Fruit fly (Drosophila melanogaster) whole organism, embryonic: ENCODE data around the gene CG13921.
A peak's percentile ranks its signal among the peaks of the same experiment; 100 is the strongest.

ENCODE experiments used
- Bdp1 ChIP-seq: fragments of 200-800 bp; sonication (Bioruptor generic); optimal IDR thresholded peaks from 3 replicates; lab custom pipeline; 2016; ENCODE audit warnings: missing biosample characterization, missing genetic modification characterization
- Blimp-1 ChIP-seq: fragments of 200-800 bp; sonication (Bioruptor generic); optimal IDR thresholded peaks from 3 replicates; lab custom pipeline; 2018; ENCODE audit warnings: missing biosample characterization, missing genetic modification characterization, mild to moderate bottlenecking, moderate library complexity, missing genetic modification reagents
- BtbVII ChIP-seq: fragments of 200-800 bp; sonication (Bioruptor generic); optimal IDR thresholded peaks from 3 replicates; lab custom pipeline; 2017; ENCODE audit warnings: missing biosample characterization, mild to moderate bottlenecking, missing genetic modification characterization
- CG13424 ChIP-seq: fragments of 200-800 bp; sonication (Bioruptor generic); optimal IDR thresholded peaks from 2 replicates; lab custom pipeline; 2019; ENCODE audit warnings: missing biosample characterization, mild to moderate bottlenecking, missing genetic modification characterization, moderate library complexity
- CG16863 ChIP-seq: fragments of 200-800 bp; sonication (Bioruptor generic); optimal IDR thresholded peaks from 3 replicates; lab custom pipeline; 2016; ENCODE audit warnings: missing biosample characterization, missing genetic modification characterization
- CG17385 ChIP-seq: fragments of 200-800 bp; sonication (Bioruptor generic); optimal IDR thresholded peaks from 3 replicates; lab custom pipeline; 2018; ENCODE audit warnings: missing biosample characterization, mild to moderate bottlenecking, missing genetic modification characterization
- CG18619 ChIP-seq: fragments of 200-800 bp; sonication (Bioruptor generic); optimal IDR thresholded peaks from 3 replicates; lab custom pipeline; 2017; ENCODE audit warnings: missing biosample characterization, mild to moderate bottlenecking, missing genetic modification characterization
- CG18764 ChIP-seq: fragments of 200-800 bp; sonication (Bioruptor generic); optimal IDR thresholded peaks from 3 replicates; lab custom pipeline; 2016; ENCODE audit warnings: missing biosample characterization, missing genetic modification characterization
- CG2129 ChIP-seq: fragments of 200-800 bp; sonication (Bioruptor generic); IDR thresholded peaks from 2 replicates; pipeline ENCODE4 v1.3.6; 2022; ENCODE audit warnings: missing biosample characterization, missing genetic modification characterization; ENCODE audit not compliant: partially characterized antibody
- CG30403 ChIP-seq: fragments of 200-800 bp; sonication (Bioruptor generic); optimal IDR thresholded peaks from 3 replicates; lab custom pipeline; 2016; ENCODE audit warnings: missing biosample characterization, missing genetic modification characterization
- CG33213 ChIP-seq: fragments of 200-800 bp; sonication (Bioruptor generic); optimal IDR thresholded peaks from 3 replicates; lab custom pipeline; 2016; ENCODE audit warnings: missing biosample characterization, missing genetic modification characterization
- CG33557 ChIP-seq: fragments of 200-800 bp; sonication (Bioruptor generic); optimal IDR thresholded peaks from 2 replicates; lab custom pipeline; 2019; ENCODE audit warnings: missing biosample characterization, mild to moderate bottlenecking, missing genetic modification characterization, moderate library complexity
- CG34422 ChIP-seq: fragments of 200-800 bp; sonication (Bioruptor generic); IDR thresholded peaks from 3 replicates; pipeline ENCODE4 v1.3.6; 2022; ENCODE audit warnings: missing biosample characterization, missing genetic modification characterization
- CG43689 ChIP-seq: fragments of 200-800 bp; sonication (Bioruptor generic); IDR thresholded peaks from 2 replicates; pipeline ENCODE4 v1.3.6; 2022; ENCODE audit warnings: missing biosample characterization, missing genetic modification characterization
- CG4424 ChIP-seq: fragments of 200-800 bp; sonication (Bioruptor generic); optimal IDR thresholded peaks from 3 replicates; lab custom pipeline; 2016; ENCODE audit warnings: missing biosample characterization, missing genetic modification characterization
- CG4820 ChIP-seq: fragments of 200-800 bp; sonication (Bioruptor generic); optimal IDR thresholded peaks from 3 replicates; lab custom pipeline; 2016; ENCODE audit warnings: missing biosample characterization, missing genetic modification characterization
- CG5953 ChIP-seq: fragments of 200-800 bp; sonication (Bioruptor generic); IDR thresholded peaks from 2 replicates; pipeline ENCODE4 v1.3.6; 2022; ENCODE audit warnings: missing biosample characterization, missing genetic modification characterization
- CG6813 ChIP-seq: fragments of 200-800 bp; sonication (Bioruptor generic); optimal IDR thresholded peaks from 2 replicates; lab custom pipeline; 2017; ENCODE audit warnings: missing biosample characterization, missing genetic modification characterization, mild to moderate bottlenecking, moderate library complexity, missing genetic modification reagents
- CG7271 ChIP-seq: fragments of 200-800 bp; sonication (Bioruptor generic); optimal IDR thresholded peaks from 2 replicates; lab custom pipeline; 2018; ENCODE audit warnings: missing biosample characterization, mild to moderate bottlenecking, missing genetic modification characterization, moderate library complexity
- CG8281 ChIP-seq: fragments of 200-800 bp; sonication (Bioruptor generic); optimal IDR thresholded peaks from 2 replicates; lab custom pipeline; 2018; ENCODE audit warnings: missing biosample characterization, mild to moderate bottlenecking, missing genetic modification characterization, moderate library complexity
- CG8359 ChIP-seq: fragments of 200-800 bp; sonication (Bioruptor generic); optimal IDR thresholded peaks from 2 replicates; lab custom pipeline; 2017; ENCODE audit warnings: missing biosample characterization, mild to moderate bottlenecking, missing genetic modification characterization, borderline replicate concordance
- CG9437 ChIP-seq: fragments of 200-800 bp; sonication (Bioruptor generic); optimal IDR thresholded peaks from 2 replicates; lab custom pipeline; 2018; ENCODE audit warnings: missing biosample characterization, mild to moderate bottlenecking, missing genetic modification characterization
- Hr3 ChIP-seq: fragments of 200-800 bp; sonication (Bioruptor generic); optimal IDR thresholded peaks from 3 replicates; lab custom pipeline; 2016; ENCODE audit warnings: missing biosample characterization, missing genetic modification characterization
- MTF-1 ChIP-seq: fragments of 200-800 bp; sonication (Bioruptor generic); optimal IDR thresholded peaks from 2 replicates; lab custom pipeline; 2018; ENCODE audit warnings: missing biosample characterization, mild to moderate bottlenecking, missing genetic modification characterization, borderline replicate concordance
- Med ChIP-seq: fragments of 200-800 bp; sonication (Bioruptor generic); peaks from one replicate; lab custom pipeline; 2016; ENCODE audit warnings: missing biosample characterization, missing genetic modification characterization, mild to moderate bottlenecking, inconsistent platforms, moderate library complexity
- Meics ChIP-seq: fragments of 200-800 bp; sonication (Bioruptor generic); optimal IDR thresholded peaks from 2 replicates; lab custom pipeline; 2017; ENCODE audit warnings: missing biosample characterization, mild to moderate bottlenecking, missing genetic modification characterization
- NK7.1 ChIP-seq: fragments of 200-800 bp; sonication (Bioruptor generic); optimal IDR thresholded peaks from 3 replicates; lab custom pipeline; 2016; ENCODE audit warnings: missing biosample characterization, missing genetic modification characterization
- Nf-YB ChIP-seq: fragments of 200-800 bp; sonication (Bioruptor generic); optimal IDR thresholded peaks from 3 replicates; lab custom pipeline; 2019; ENCODE audit warnings: missing biosample characterization, mild to moderate bottlenecking, missing genetic modification characterization, moderate library complexity
- Sox100B ChIP-seq: fragments of 200-800 bp; sonication (Bioruptor generic); optimal IDR thresholded peaks from 3 replicates; lab custom pipeline; 2018; ENCODE audit warnings: missing biosample characterization, mild to moderate bottlenecking, missing genetic modification characterization
- Tbp ChIP-seq: fragments of >200 bp; optimal IDR thresholded peaks from 2 replicates; lab custom pipeline; 2018; ENCODE audit warnings: missing biosample characterization, missing genetic modification characterization
- az2 ChIP-seq: fragments of 200-800 bp; sonication (Bioruptor generic); optimal IDR thresholded peaks from 3 replicates; lab custom pipeline; 2016; ENCODE audit warnings: missing biosample characterization, missing genetic modification characterization
- chinmo ChIP-seq: fragments of 200-800 bp; sonication (Bioruptor generic); IDR thresholded peaks from 4 replicates; pipeline ENCODE4 v1.3.6; 2022; ENCODE audit warnings: missing biosample characterization, missing genetic modification characterization; ENCODE audit not compliant: partially characterized antibody
- corto ChIP-seq: fragments of 200-800 bp; sonication (Bioruptor generic); optimal IDR thresholded peaks from 2 replicates; lab custom pipeline; 2016; ENCODE audit warnings: missing biosample characterization, mild to moderate bottlenecking, missing genetic modification characterization, moderate library complexity
- crc ChIP-seq: fragments of 200-800 bp; sonication (Bioruptor generic); optimal IDR thresholded peaks from 2 replicates; lab custom pipeline; 2016; ENCODE audit warnings: missing biosample characterization, missing genetic modification characterization
- esg ChIP-seq: fragments of 200-800 bp; sonication (Bioruptor generic); conservative IDR thresholded peaks from 2 replicates; pipeline ENCODE4 v1.3.6; 2022; ENCODE audit warnings: missing biosample characterization, missing genetic modification characterization
- fd102C ChIP-seq: fragments of 200-800 bp; sonication (Bioruptor generic); optimal IDR thresholded peaks from 2 replicates; lab custom pipeline; 2018; ENCODE audit warnings: missing biosample characterization, mild to moderate bottlenecking, missing genetic modification characterization, moderate library complexity
- hth ChIP-seq: fragments of >200 bp; optimal IDR thresholded peaks from 2 replicates; lab custom pipeline; 2017; ENCODE audit warnings: inconsistent platforms
- nmo ChIP-seq: fragments of 200-800 bp; sonication (Bioruptor generic); optimal IDR thresholded peaks from 2 replicates; lab custom pipeline; 2018; ENCODE audit warnings: missing biosample characterization, mild to moderate bottlenecking, missing genetic modification characterization, moderate library complexity
- otp ChIP-seq: fragments of 200-800 bp; sonication (Bioruptor generic); IDR thresholded peaks from 3 replicates; pipeline ENCODE4, ENCODE4 v1.3.6; 2022; ENCODE audit warnings: missing biosample characterization, missing genetic modification characterization
- p53 ChIP-seq: fragments of 200-800 bp; sonication (Bioruptor generic); optimal IDR thresholded peaks from 2 replicates; lab custom pipeline; 2016; ENCODE audit warnings: missing biosample characterization, missing genetic modification characterization
- pfk ChIP-seq: fragments of 200-800 bp; sonication (Bioruptor generic); optimal IDR thresholded peaks from 2 replicates; lab custom pipeline; 2018; ENCODE audit warnings: missing biosample characterization, mild to moderate bottlenecking, missing genetic modification characterization, moderate library complexity
- pzg ChIP-seq: fragments of 200-800 bp; sonication (Bioruptor generic); optimal IDR thresholded peaks from 3 replicates; lab custom pipeline; 2018; ENCODE audit warnings: missing biosample characterization, mild to moderate bottlenecking, missing genetic modification characterization, moderate library complexity
- schlank ChIP-seq: fragments of 200-800 bp; sonication (Bioruptor generic); optimal IDR thresholded peaks from 2 replicates; lab custom pipeline; 2018; ENCODE audit warnings: missing biosample characterization, mild to moderate bottlenecking, missing genetic modification characterization
- shn ChIP-seq: fragments of 200-800 bp; sonication (Bioruptor generic); optimal IDR thresholded peaks from 3 replicates; lab custom pipeline; 2016; ENCODE audit warnings: missing biosample characterization, missing genetic modification characterization
- sr ChIP-seq: fragments of 200-800 bp; sonication (Bioruptor generic); IDR thresholded peaks from 3 replicates; pipeline ENCODE4 v1.3.6; 2022; ENCODE audit warnings: missing biosample characterization, missing genetic modification characterization
- tin ChIP-seq: fragments of 200-800 bp; sonication (Bioruptor generic); optimal IDR thresholded peaks from 3 replicates; lab custom pipeline; 2016; ENCODE audit warnings: missing biosample characterization, missing genetic modification characterization
- toy ChIP-seq: fragments of 200-800 bp; sonication (Bioruptor generic); IDR thresholded peaks from 2 replicates; pipeline ENCODE4 v1.3.6; 2022; ENCODE audit warnings: missing biosample characterization, missing genetic modification characterization
- ttk ChIP-seq: fragments of 200-800 bp; sonication (Bioruptor generic); IDR thresholded peaks from 2 replicates; pipeline ENCODE4 v2.1.2; 2022; ENCODE audit warnings: missing biosample characterization, missing genetic modification characterization
- vnd ChIP-seq: fragments of 200-800 bp; sonication (Bioruptor generic); IDR thresholded peaks from 3 replicates; pipeline ENCODE4 v1.3.6; 2022; ENCODE audit warnings: missing biosample characterization, missing genetic modification characterization; ENCODE audit not compliant: partially characterized antibody

The CG13921 gene

DNA sequence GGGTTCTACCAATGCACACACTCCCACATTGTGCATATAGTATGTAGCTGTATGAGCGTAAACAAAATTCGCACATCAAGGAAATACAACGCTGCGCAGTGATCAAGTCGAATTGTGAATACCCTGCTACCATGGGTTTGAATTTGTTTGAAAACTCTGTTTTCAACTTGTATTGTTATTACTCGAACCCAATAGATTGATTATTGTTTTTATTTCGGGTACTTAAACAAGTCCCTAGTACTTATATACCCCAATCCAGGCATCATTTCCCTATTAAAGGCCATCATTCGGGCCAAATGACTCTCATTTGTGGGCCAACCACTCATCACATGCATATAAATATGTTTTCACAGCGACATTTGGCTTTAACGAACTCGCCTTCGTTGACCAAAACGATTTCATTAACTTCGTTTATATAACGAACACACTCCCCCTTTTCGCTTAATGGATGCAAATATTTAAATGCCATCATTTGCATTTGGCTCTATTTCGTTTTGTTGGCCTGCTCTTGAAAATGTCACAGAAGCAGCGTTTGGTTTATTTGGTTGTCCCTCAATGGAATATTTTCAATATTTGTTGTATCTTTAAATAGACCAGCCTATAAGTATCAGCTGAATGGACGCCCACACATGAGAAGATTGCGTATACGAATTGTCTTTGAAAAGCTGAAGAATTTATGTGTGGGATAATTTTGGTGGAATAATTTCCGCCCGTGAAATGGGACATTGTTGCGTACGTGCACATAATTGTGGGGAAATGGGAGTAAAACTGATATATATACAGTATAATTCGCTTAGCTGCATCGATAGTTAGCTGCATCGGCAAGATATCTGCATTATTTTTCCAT, 6.4 kb upstream of the CG13921 start (continued):
- TF ChIP-seq CG7271 (tag; lab: Kevin White, UChicago) (no peak), shn (GFP tag; lab: Kevin White, UChicago) (peak; percentile 51), Bdp1 (no peak), CG8281 (tag; lab: Kevin White, UChicago) (no peak), hth (no peak), sr (GFP tag; lab: Robert Waterston, UW) (peak; percentile 92), esg (GFP tag; lab: Robert Waterston, UW) (peak; percentile 75), CG5953 (GFP tag; lab: Robert Waterston, UW) (no peak), crc (GFP tag; lab: Kevin White, UChicago) (peak; percentile 60), CG16863 (GFP tag; lab: Kevin White, UChicago) (peak; percentile 56), CG6813 (GFP tag; lab: Kevin White, UChicago) (no peak), CG4424 (GFP tag; lab: Kevin White, UChicago) (peak; percentile 33), Sox100B (GFP tag; lab: Kevin White, UChicago) (no peak), NK7.1 (GFP tag; lab: Kevin White, UChicago) (peak; percentile 21), CG33213 (GFP tag; lab: Kevin White, UChicago) (no peak), Med (GFP tag; lab: Kevin White, UChicago) (peak; percentile 95), CG17385 (peak; percentile 58), Meics (peak; percentile 26), Hr3 (GFP tag; lab: Kevin White, UChicago) (peak; percentile 59), CG43689 (GFP tag; lab: Robert Waterston, UW) (peak; percentile 82), CG33557 (no peak), ttk (peak; percentile 72), nmo (GFP tag; lab: Kevin White, UChicago) (peak; percentile 66), schlank (peak; percentile 18), CG30403 (GFP tag; lab: Kevin White, UChicago) (peak; percentile 67), Blimp-1 (no peak), otp (peak; percentile 54; the same call in 1 of the 3 replicates), BtbVII (no peak), CG18619 (GFP tag; lab: Kevin White, UChicago) (peak; percentile 63), tin (GFP tag; lab: Kevin White, UChicago) (no peak), CG4820 (GFP tag; lab: Kevin White, UChicago) (no peak), CG2129 (GFP tag; lab: Robert Waterston, UW) (no peak), pzg (GFP tag; lab: Kevin White, UChicago) (no peak), corto (GFP tag; lab: Kevin White, UChicago) (no peak), Tbp (GFP tag; lab: Kevin White, UChicago) (no peak), p53 (peak; percentile 25), az2 (GFP tag; lab: Kevin White, UChicago) (peak; percentile 65), toy (GFP tag; lab: Robert Waterston, UW) (peak; percentile 43; the same call in 1 of the 2 replicates), CG18764 (GFP tag; lab: Kevin White, UChicago) (no peak), CG8359 (GFP tag; lab: Kevin White, UChicago) (no peak), fd102C (GFP tag; lab: Kevin White, UChicago) (no peak), MTF-1 (GFP tag; lab: Kevin White, UChicago) (no peak), vnd (GFP tag; lab: Robert Waterston, UW) (no peak), CG13424 (tag; lab: Kevin White, UChicago) (peak; percentile 76), Nf-YB (GFP tag; lab: Kevin White, UChicago) (no peak), chinmo (GFP tag; lab: Robert Waterston, UW) (peak; percentile 83; the same call in 3 of the 4 replicates), CG9437 (peak; percentile 15), pfk (no peak), CG34422 (GFP tag; lab: Robert Waterston, UW) (peak; percentile 80; the same call in 2 of the 3 replicates)
